Fruit fly (Drosophila melanogaster) Kc167 (cell line): ENCODE measurements around the gene Nup205.

ENCODE experiments used
- Myc ChIP-seq: fragments of >200 bp; optimal IDR thresholded peaks from 2 replicates; lab custom pipeline; 2017; ENCODE audit warnings: missing external identifiers
- Sin3A ChIP-seq: fragments of >200 bp; optimal IDR thresholded peaks from 2 replicates; lab custom pipeline; 2018; ENCODE audit warnings: missing external identifiers
- h ChIP-seq: fragments of >200 bp; optimal IDR thresholded peaks from 3 replicates; lab custom pipeline; 2018; ENCODE audit warnings: missing external identifiers
- psq ChIP-seq: fragments of >200 bp; optimal IDR thresholded peaks from 2 replicates; lab custom pipeline; 2017; ENCODE audit warnings: missing external identifiers
- ttk ChIP-seq: sonication (Bioruptor generic); optimal IDR thresholded peaks from 2 replicates; lab custom pipeline; 2017; ENCODE audit warnings: missing external identifiers

DNA sequence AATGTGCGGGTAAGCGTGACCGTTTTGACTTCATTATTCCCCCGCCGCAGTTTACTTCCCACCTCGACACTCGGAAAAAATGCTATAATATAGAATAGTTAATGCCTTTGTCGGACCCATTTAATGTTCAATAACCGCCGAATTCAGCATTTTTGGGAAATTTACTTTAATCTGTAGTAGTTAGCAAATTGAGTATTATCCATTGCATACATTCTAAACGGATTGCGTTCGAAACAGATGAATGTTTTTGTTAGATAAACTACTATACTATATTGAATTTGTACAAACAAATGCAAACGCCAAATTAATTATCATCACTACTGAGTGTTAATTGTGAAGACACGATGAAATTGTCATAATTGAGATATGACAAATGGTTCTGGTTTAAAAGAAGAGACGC, 32.2 kb downstream of the Nup205 start:
- TF ChIP-seq psq (lab: Kevin White, UChicago) (no peak), h (lab: Kevin White, UChicago) (no peak), Myc (lab: Kevin White, UChicago) (no peak), ttk (lab: Kevin White, UChicago) (no peak), Sin3A (lab: Kevin White, UChicago) (no peak)
